Worm (Caenorhabditis elegans) whole organism, L1 larva: ENCODE results near the gene C17B7.8.

ENCODE experiments used
- C16A3.4 ChIP-seq: fragments of 150-350 bp; optimal IDR thresholded peaks from 2 replicates; lab custom pipeline; 2014; ENCODE audit warnings: missing biosample characterization, missing genetic modification characterization
- C34B4.2 ChIP-seq: sonication (generic microtip); optimal IDR thresholded peaks from 2 replicates; lab custom pipeline; 2017; ENCODE audit warnings: mild to moderate bottlenecking, missing genetic modification characterization, missing compliant biosample characterization
- Y116A8C.19 ChIP-seq: sonication (generic microtip); optimal IDR thresholded peaks from 2 replicates; lab custom pipeline; 2016; ENCODE audit warnings: missing compliant biosample characterization, missing genetic modification characterization, borderline replicate concordance
- alr-1 ChIP-seq: fragments of 200-800 bp; sonication (Bioruptor generic); optimal IDR thresholded peaks from 2 replicates; lab custom pipeline; 2018; ENCODE audit warnings: borderline replicate concordance, mild to moderate bottlenecking, missing genetic modification characterization, missing compliant biosample characterization
- ceh-63 ChIP-seq: fragments of 200-800 bp; sonication (Bioruptor generic); optimal IDR thresholded peaks from 2 replicates; lab custom pipeline; 2018; ENCODE audit warnings: mild to moderate bottlenecking, missing genetic modification characterization, missing compliant biosample characterization
- ceh-82 ChIP-seq, 3 experiments: fragments of 150-350 bp in 1 of 3; sonication (generic microtip) in 2 of 3; optimal IDR thresholded peaks; 2 replicates each; lab custom pipeline; 2014 to 2017; ENCODE audit warnings: missing biosample characterization in 3 of 3, missing genetic modification characterization in 3 of 3
- ceh-90 ChIP-seq: sonication (generic microtip); optimal IDR thresholded peaks from 2 replicates; lab custom pipeline; 2016; ENCODE audit warnings: missing genetic modification characterization, missing compliant biosample characterization
- dpl-1 ChIP-seq, 3 experiments: fragments of 150-350 bp in 2 of 3; sonication (generic microtip) in 1 of 3; optimal IDR thresholded peaks; 2 replicates each; lab custom pipeline; 2014 to 2017; ENCODE audit warnings: missing biosample characterization in 3 of 3, missing genetic modification characterization in 3 of 3, missing genetic modification reagents in 3 of 3
- dsc-1 ChIP-seq: sonication (generic microtip); optimal IDR thresholded peaks from 2 replicates; lab custom pipeline; 2016; ENCODE audit warnings: mild to moderate bottlenecking, missing genetic modification characterization, missing compliant biosample characterization
- efl-3 ChIP-seq: fragments of 200-800 bp; sonication (Bioruptor generic); optimal IDR thresholded peaks from 2 replicates; lab custom pipeline; 2018; ENCODE audit warnings: mild to moderate bottlenecking, missing genetic modification characterization, missing compliant biosample characterization
- elt-2 ChIP-seq: sonication (generic microtip); optimal IDR thresholded peaks from 2 replicates; lab custom pipeline; 2016; ENCODE audit warnings: missing genetic modification characterization, mild to moderate bottlenecking, inconsistent platforms, missing compliant biosample characterization, missing genetic modification reagents
- ets-5 ChIP-seq: fragments of 200-800 bp; sonication (Bioruptor generic); IDR thresholded peaks from 2 replicates; pipeline ENCODE4 v1.3.6; 2022; ENCODE audit warnings: missing genetic modification characterization, missing compliant biosample characterization
- fkh-8 ChIP-seq: sonication (generic microtip); optimal IDR thresholded peaks from 2 replicates; lab custom pipeline; 2016; ENCODE audit warnings: mild to moderate bottlenecking, missing genetic modification characterization, missing compliant biosample characterization
- lin-13 ChIP-seq: fragments of 150-350 bp; optimal IDR thresholded peaks from 2 replicates; lab custom pipeline; 2014; ENCODE audit warnings: missing biosample characterization, missing genetic modification reagents, missing genetic modification characterization
- lin-35 ChIP-seq, 2 experiments: fragments of 150-350 bp; optimal IDR thresholded peaks; 2 replicates each; lab custom pipeline; 2014; ENCODE audit warnings: missing biosample characterization in 2 of 2, missing genetic modification characterization in 2 of 2, missing genetic modification reagents in 2 of 2
- nhr-12 ChIP-seq: sonication (generic microtip); optimal IDR thresholded peaks from 2 replicates; lab custom pipeline; 2017; ENCODE audit warnings: missing biosample characterization, missing genetic modification characterization
- nhr-19 ChIP-seq: fragments of 200-800 bp; sonication (Bioruptor generic); conservative IDR thresholded peaks from 2 replicates; pipeline ENCODE4 v1.3.6; 2022; ENCODE audit warnings: missing genetic modification characterization, missing compliant biosample characterization
- nhr-20 ChIP-seq: sonication (generic microtip); optimal IDR thresholded peaks from 2 replicates; lab custom pipeline; 2016; ENCODE audit warnings: mild to moderate bottlenecking, missing genetic modification characterization, missing compliant biosample characterization
- nhr-77 ChIP-seq: fragments of 150-350 bp; optimal IDR thresholded peaks from 2 replicates; lab custom pipeline; 2014; ENCODE audit warnings: missing biosample characterization, missing genetic modification characterization
- nhr-85 ChIP-seq: sonication (generic microtip); peaks from one replicate; lab custom pipeline; 2016; ENCODE audit warnings: missing genetic modification characterization, inconsistent platforms, missing compliant biosample characterization
- rnt-1 ChIP-seq: sonication (generic microtip); optimal IDR thresholded peaks from 2 replicates; lab custom pipeline; 2016; ENCODE audit warnings: mild to moderate bottlenecking, missing genetic modification characterization, moderate library complexity, missing compliant biosample characterization
- skn-1 ChIP-seq: fragments of 150-350 bp; optimal IDR thresholded peaks from 2 replicates; lab custom pipeline; 2014; ENCODE audit warnings: missing biosample characterization, missing genetic modification characterization
- snu-23 ChIP-seq: sonication (generic microtip); optimal IDR thresholded peaks from 2 replicates; lab custom pipeline; 2016; ENCODE audit warnings: missing genetic modification characterization, missing compliant biosample characterization
- sptf-1 ChIP-seq: fragments of 150-350 bp; optimal IDR thresholded peaks from 2 replicates; lab custom pipeline; 2014; ENCODE audit warnings: missing biosample characterization, missing genetic modification characterization
- sup-37 ChIP-seq: fragments of 200-800 bp; sonication (Bioruptor generic); optimal IDR thresholded peaks from 2 replicates; lab custom pipeline; 2018; ENCODE audit warnings: mild to moderate bottlenecking, missing genetic modification characterization, missing compliant biosample characterization
- unc-130 ChIP-seq: fragments of 150-350 bp; optimal IDR thresholded peaks from 2 replicates; lab custom pipeline; 2017; ENCODE audit warnings: missing biosample characterization, missing genetic modification characterization, inconsistent platforms
- unc-30 ChIP-seq: sonication (generic microtip); optimal IDR thresholded peaks from 2 replicates; lab custom pipeline; 2017; ENCODE audit warnings: missing biosample characterization, missing genetic modification characterization
- unc-62 ChIP-seq: fragments of 150-350 bp; optimal IDR thresholded peaks from 2 replicates; lab custom pipeline; 2014; ENCODE audit warnings: missing biosample characterization, missing genetic modification reagents, missing genetic modification characterization
- vab-15 ChIP-seq: sonication (generic microtip); optimal IDR thresholded peaks from 2 replicates; lab custom pipeline; 2017; ENCODE audit warnings: missing genotype, mild to moderate bottlenecking, missing genetic modification characterization, missing compliant biosample characterization
- xbp-1 ChIP-seq: sonication (generic microtip); optimal IDR thresholded peaks from 2 replicates; lab custom pipeline; 2016; ENCODE audit warnings: missing genetic modification characterization, missing compliant biosample characterization
- zag-1 ChIP-seq: fragments of 150-350 bp; optimal IDR thresholded peaks from 2 replicates; lab custom pipeline; 2014; ENCODE audit warnings: missing biosample characterization, missing genetic modification characterization
- ztf-11 ChIP-seq, 2 experiments: sonication (generic microtip); optimal IDR thresholded peaks; 2 replicates each; lab custom pipeline; 2016 to 2017; ENCODE audit warnings: missing genetic modification characterization in 2 of 2, missing biosample characterization in 1 of 2, missing compliant biosample characterization in 1 of 2

The C17B7.8 gene

DNA sequence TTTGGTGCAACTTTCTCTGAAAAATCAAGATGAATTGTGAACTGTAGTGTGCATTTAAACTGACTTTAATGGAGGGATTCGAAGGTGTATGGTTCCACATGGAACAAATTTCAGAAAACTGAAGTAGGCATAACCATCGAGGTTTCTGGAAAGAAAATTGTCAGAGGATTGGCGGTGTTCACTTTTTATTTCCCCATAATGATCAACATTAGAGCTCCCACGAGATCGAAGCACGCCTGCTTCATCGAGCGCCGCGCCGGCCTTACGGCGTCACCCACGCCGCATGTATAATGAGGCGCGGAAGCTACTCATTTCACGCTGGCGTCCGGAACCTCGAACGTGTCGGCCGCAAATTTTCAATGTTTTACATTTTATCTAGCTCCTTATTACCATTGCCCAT lies 35.9 kb downstream of the C17B7.8 start:
- no peak for TF ChIP-seq C16A3.4
- TF ChIP-seq fkh-8 (tag; lab: Kevin White, UChicago): no peak
- no peak for TF ChIP-seq ets-5 (GFP tag; lab: Robert Waterston, UW)
- no peak for TF ChIP-seq ceh-82 (tag; optimal IDR thresholded peaks at IDR 0.05; lab: Kevin White, UChicago)
- TF ChIP-seq sptf-1 (tag; lab: Kevin White, UChicago): no peak
- no peak for TF ChIP-seq xbp-1 (tag; lab: Kevin White, UChicago)
- TF ChIP-seq unc-130 (tag; lab: Kevin White, UChicago): no peak
- TF ChIP-seq C34B4.2 (tag; lab: Kevin White, UChicago): no peak
- TF ChIP-seq lin-35 (GFP tag; optimal IDR thresholded peaks at IDR 0.05; lab: Kevin White, UChicago): no peak

DNA sequence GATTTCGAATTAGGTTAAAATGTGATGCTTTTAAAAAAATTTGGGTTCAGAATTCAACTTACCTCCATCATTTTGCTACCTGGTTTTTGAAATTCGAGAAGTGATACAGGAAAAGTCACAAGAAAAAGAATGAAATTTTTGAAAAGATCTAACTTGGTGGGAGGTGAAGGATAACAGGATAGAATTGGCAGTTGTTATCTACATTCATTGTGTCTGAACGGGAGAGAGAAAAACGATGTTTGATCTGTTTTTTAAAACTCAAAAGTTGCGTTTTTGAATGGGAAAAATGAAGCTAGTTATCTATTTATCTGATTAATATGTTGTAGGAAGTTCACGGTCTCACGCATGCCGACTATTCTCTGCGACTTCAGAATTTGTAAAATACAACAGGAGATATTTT lies 36.7 kb downstream of the C17B7.8 start, which contains the start of gene F35F10.7:
Gene F35F10.7, minus strand, starts transcription at position 101 of the 400 bp plus-strand sequence.
- TF ChIP-seq snu-23 (no peak), skn-1 (no peak), unc-30 (tag; lab: Kevin White, UChicago) (no peak), sup-37 (GFP tag; lab: Kevin White, UChicago) (no peak), efl-3 (GFP tag; lab: Kevin White, UChicago) (no peak), xbp-1 (tag; lab: Kevin White, UChicago) (no peak), nhr-77 (tag; lab: Kevin White, UChicago) (no peak), nhr-12 (tag; lab: Kevin White, UChicago) (no peak)

DNA sequence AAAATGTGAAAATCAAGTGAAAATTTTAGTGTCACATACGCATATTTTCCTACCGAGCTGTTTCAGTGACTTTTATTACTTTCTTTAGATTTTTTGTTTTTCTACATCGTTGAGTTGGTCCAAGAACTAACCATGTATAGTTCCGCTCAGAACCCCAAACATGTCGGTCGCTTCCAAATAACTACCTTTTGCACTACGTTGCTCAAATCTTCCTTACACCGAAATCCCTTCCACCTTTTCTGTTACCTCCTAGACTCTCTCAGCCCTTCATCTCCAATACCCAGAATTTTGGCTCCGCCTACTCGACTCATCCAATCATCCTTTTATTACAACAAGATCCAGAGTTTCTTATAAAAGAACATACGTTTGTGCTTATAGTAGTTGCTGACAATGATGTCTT lies 39.4 kb downstream of the C17B7.8 start, which contains the start of gene F35F10.5:
Gene F35F10.5, plus strand, starts transcription at position 301 of the 400 bp plus-strand sequence.
- TF ChIP-seq snu-23 (no peak), unc-62 (GFP tag; lab: Kevin White, UChicago) (no peak), elt-2 (no peak), Y116A8C.19 (no peak), dsc-1 (tag; lab: Kevin White, UChicago) (no peak), alr-1 (no peak), xbp-1 (tag; lab: Kevin White, UChicago) (no peak), nhr-12 (tag; lab: Kevin White, UChicago) (no peak), dpl-1 (GFP tag; optimal IDR thresholded peaks at IDR 0.05; lab: Kevin White, UChicago) (no peak), lin-35 (GFP tag; optimal IDR thresholded peaks at IDR 0.05; lab: Kevin White, UChicago) (no peak), lin-13 (GFP tag; lab: Kevin White, UChicago) (no peak)

DNA sequence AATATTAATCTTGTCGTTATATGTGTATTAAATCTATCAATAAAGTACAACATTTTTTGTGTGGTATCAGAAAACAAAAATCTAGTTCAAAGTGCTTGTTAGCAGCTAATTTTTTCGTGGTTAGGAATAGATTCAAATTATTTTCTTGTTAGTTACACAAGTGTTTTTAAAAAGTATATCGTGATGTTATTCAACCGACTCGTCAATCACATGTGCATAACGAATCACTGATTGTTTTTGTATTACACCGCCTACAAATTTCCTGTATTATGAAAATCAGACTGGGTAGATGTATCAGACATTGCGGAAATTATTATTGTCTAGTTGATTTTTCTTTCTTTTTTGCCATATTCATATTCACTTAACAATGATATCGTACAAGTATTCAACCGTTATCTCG lies 41.1 kb downstream of the C17B7.8 start, which contains the start of gene str-64:
Gene str-64, plus strand, starts transcription at position 301 of the 400 bp plus-strand sequence.
- TF ChIP-seq zag-1 (tag; lab: Kevin White, UChicago): no peak
- no peak for TF ChIP-seq nhr-19 (GFP tag; lab: Robert Waterston, UW)
- no peak for TF ChIP-seq ceh-63 (GFP tag; lab: Kevin White, UChicago)
- no peak for TF ChIP-seq nhr-20 (tag; lab: Kevin White, UChicago)
- no peak for TF ChIP-seq unc-62 (GFP tag; lab: Kevin White, UChicago)
- no peak for TF ChIP-seq lin-13 (GFP tag; lab: Kevin White, UChicago)
- TF ChIP-seq vab-15 (tag; lab: Kevin White, UChicago): no peak
- no peak for TF ChIP-seq ceh-90 (tag; lab: Kevin White, UChicago)
- no peak for TF ChIP-seq ztf-11 (tag; optimal IDR thresholded peaks at IDR 0.05; lab: Kevin White, UChicago)
- TF ChIP-seq, all 84 proteins: peak for 0

DNA sequence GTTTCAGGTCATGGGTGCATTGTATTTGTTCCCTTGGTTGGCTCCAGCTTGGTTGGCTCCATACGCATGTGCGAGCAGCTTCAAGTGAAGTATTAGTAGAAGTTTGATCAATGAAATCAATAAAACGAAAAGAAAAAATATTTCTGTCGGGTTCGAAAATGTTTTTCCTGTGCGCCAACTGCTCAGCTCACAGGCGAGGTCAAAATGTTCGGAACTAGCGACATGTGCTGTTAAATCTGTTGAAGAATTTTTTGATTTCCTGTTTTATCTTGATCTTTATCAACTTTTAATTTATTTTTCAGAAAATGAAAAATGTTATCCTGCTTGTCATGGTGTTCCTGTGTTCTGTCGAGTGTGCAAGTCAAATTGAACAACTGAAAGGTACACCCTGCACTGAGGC lies 42.6 kb downstream of the C17B7.8 start, which contains the start of gene T28A11.25:
Gene T28A11.25, plus strand, starts transcription at position 301 of the 400 bp plus-strand sequence.
- TF ChIP-seq rnt-1 (tag; lab: Kevin White, UChicago): peak; percentile 16
- no peak for TF ChIP-seq nhr-85
